Fruit fly (Drosophila melanogaster) whole organism, embryonic: ENCODE results near the gene RhoGAP5A.

Experiments
- Bdp1 ChIP-seq: fragments of 200-800 bp; sonication (Bioruptor generic); optimal IDR thresholded peaks from 3 replicates; lab custom pipeline; 2016; ENCODE audit warnings: missing biosample characterization, missing genetic modification characterization
- CG10979 ChIP-seq: fragments of 200-800 bp; sonication (Bioruptor generic); optimal IDR thresholded peaks from 2 replicates; lab custom pipeline; 2018; ENCODE audit warnings: missing biosample characterization, mild to moderate bottlenecking, missing genetic modification characterization, moderate library complexity
- CG11093 ChIP-seq: fragments of 200-800 bp; sonication (Bioruptor generic); IDR thresholded peaks from 3 replicates; pipeline ENCODE4 v1.3.6; 2022; ENCODE audit warnings: missing biosample characterization, missing genetic modification characterization
- CG12299 ChIP-seq: fragments of 200-800 bp; sonication (Bioruptor generic); optimal IDR thresholded peaks from 2 replicates; lab custom pipeline; 2018; ENCODE audit warnings: missing biosample characterization, mild to moderate bottlenecking, missing genetic modification characterization
- CG12391 ChIP-seq: fragments of 200-800 bp; sonication (Bioruptor generic); optimal IDR thresholded peaks from 3 replicates; lab custom pipeline; 2018; ENCODE audit warnings: missing biosample characterization, mild to moderate bottlenecking, missing genetic modification characterization, moderate library complexity
- CG15073 ChIP-seq: fragments of 200-800 bp; sonication (Bioruptor generic); optimal IDR thresholded peaks from 2 replicates; lab custom pipeline; 2016; ENCODE audit warnings: missing biosample characterization, missing genetic modification characterization
- CG1603 ChIP-seq: fragments of 200-800 bp; sonication (Bioruptor generic); optimal IDR thresholded peaks from 2 replicates; lab custom pipeline; 2019; ENCODE audit warnings: missing biosample characterization, mild to moderate bottlenecking, missing genetic modification characterization, moderate library complexity
- CG17829 ChIP-seq: fragments of 200-800 bp; optimal IDR thresholded peaks from 2 replicates; lab custom pipeline; 2019; ENCODE audit warnings: missing biosample characterization, mild to moderate bottlenecking, missing genetic modification characterization, moderate library complexity
- CG1792 ChIP-seq: fragments of 200-800 bp; sonication (Bioruptor generic); optimal IDR thresholded peaks from 2 replicates; lab custom pipeline; 2016; ENCODE audit warnings: missing biosample characterization, missing genetic modification characterization
- CG30403 ChIP-seq: fragments of 200-800 bp; sonication (Bioruptor generic); optimal IDR thresholded peaks from 3 replicates; lab custom pipeline; 2016; ENCODE audit warnings: missing biosample characterization, missing genetic modification characterization
- CG31365 ChIP-seq: fragments of 200-800 bp; sonication (Bioruptor generic); optimal IDR thresholded peaks from 2 replicates; lab custom pipeline; 2018; ENCODE audit warnings: missing biosample characterization, mild to moderate bottlenecking, missing genetic modification characterization
- CG3726 ChIP-seq: fragments of 200-800 bp; sonication (Bioruptor generic); IDR thresholded peaks from 3 replicates; pipeline ENCODE4, ENCODE4 v1.3.6; 2022; ENCODE audit warnings: missing biosample characterization, missing genetic modification characterization
- CG5953 ChIP-seq: fragments of 200-800 bp; sonication (Bioruptor generic); IDR thresholded peaks from 2 replicates; pipeline ENCODE4 v1.3.6; 2022; ENCODE audit warnings: missing biosample characterization, missing genetic modification characterization
- CG6813 ChIP-seq: fragments of 200-800 bp; sonication (Bioruptor generic); optimal IDR thresholded peaks from 2 replicates; lab custom pipeline; 2017; ENCODE audit warnings: missing biosample characterization, missing genetic modification characterization, mild to moderate bottlenecking, moderate library complexity, missing genetic modification reagents
- CG7271 ChIP-seq: fragments of 200-800 bp; sonication (Bioruptor generic); optimal IDR thresholded peaks from 2 replicates; lab custom pipeline; 2018; ENCODE audit warnings: missing biosample characterization, mild to moderate bottlenecking, missing genetic modification characterization, moderate library complexity
- CG7556 ChIP-seq: fragments of 200-800 bp; sonication (Bioruptor generic); optimal IDR thresholded peaks from 2 replicates; lab custom pipeline; 2017; ENCODE audit warnings: missing biosample characterization, mild to moderate bottlenecking, missing genetic modification characterization
- CG8359 ChIP-seq: fragments of 200-800 bp; sonication (Bioruptor generic); optimal IDR thresholded peaks from 2 replicates; lab custom pipeline; 2017; ENCODE audit warnings: missing biosample characterization, mild to moderate bottlenecking, missing genetic modification characterization, borderline replicate concordance
- CG9437 ChIP-seq: fragments of 200-800 bp; sonication (Bioruptor generic); optimal IDR thresholded peaks from 2 replicates; lab custom pipeline; 2018; ENCODE audit warnings: missing biosample characterization, mild to moderate bottlenecking, missing genetic modification characterization
- CG9797 ChIP-seq: fragments of 200-800 bp; sonication (Bioruptor generic); optimal IDR thresholded peaks from 3 replicates; lab custom pipeline; 2018; ENCODE audit warnings: missing biosample characterization, mild to moderate bottlenecking, missing genetic modification characterization
- CoRest ChIP-seq: fragments of 200-800 bp; sonication (Bioruptor generic); optimal IDR thresholded peaks from 3 replicates; lab custom pipeline; 2018; ENCODE audit warnings: missing biosample characterization, mild to moderate bottlenecking, missing genetic modification characterization, moderate library complexity
- Dbx ChIP-seq: fragments of 200-800 bp; sonication (Bioruptor generic); IDR thresholded peaks from 3 replicates; pipeline ENCODE4 v1.3.6; 2022; ENCODE audit warnings: missing biosample characterization, missing genetic modification characterization
- E2f1 ChIP-seq: fragments of 200-800 bp; sonication (Bioruptor generic); IDR thresholded peaks from 2 replicates; pipeline ENCODE4 v1.3.6; 2022; ENCODE audit warnings: missing biosample characterization, missing genetic modification characterization
- Gsc ChIP-seq: fragments of 200-800 bp; sonication (Bioruptor generic); IDR thresholded peaks from 2 replicates; pipeline ENCODE4 v1.3.6; 2022; ENCODE audit warnings: missing biosample characterization, missing genetic modification characterization
- Hr78 ChIP-seq, 2 experiments: fragments of 200-800 bp in 1 of 2; fragments of >200 bp in 1 of 2; sonication (Bioruptor generic) in 1 of 2; optimal IDR thresholded peaks; 2 replicates each; lab custom pipeline; 2017 to 2019; ENCODE audit warnings: missing biosample characterization in 2 of 2, missing genetic modification characterization in 2 of 2, mild to moderate bottlenecking in 1 of 2, moderate library complexity in 1 of 2
- MESR4 ChIP-seq: fragments of 200-800 bp; sonication (Bioruptor generic); optimal IDR thresholded peaks from 2 replicates; lab custom pipeline; 2018; ENCODE audit warnings: missing biosample characterization, mild to moderate bottlenecking, missing genetic modification characterization, moderate library complexity
- Meics ChIP-seq: fragments of 200-800 bp; sonication (Bioruptor generic); optimal IDR thresholded peaks from 2 replicates; lab custom pipeline; 2017; ENCODE audit warnings: missing biosample characterization, mild to moderate bottlenecking, missing genetic modification characterization
- Mes4 ChIP-seq: fragments of 200-800 bp; sonication (Bioruptor generic); optimal IDR thresholded peaks from 2 replicates; lab custom pipeline; 2016; ENCODE audit warnings: missing biosample characterization, missing genetic modification characterization
- Optix ChIP-seq: fragments of 200-800 bp; sonication (Bioruptor generic); IDR thresholded peaks from 3 replicates; pipeline ENCODE4 v1.3.6; 2022; ENCODE audit warnings: missing biosample characterization, missing genetic modification characterization
- Poxn ChIP-seq: fragments of 200-800 bp; sonication (Bioruptor generic); IDR thresholded peaks from 2 replicates; pipeline ENCODE4 v1.3.6; 2022; ENCODE audit warnings: missing biosample characterization, missing genetic modification characterization
- Usf ChIP-seq: fragments of 200-800 bp; sonication (Bioruptor generic); optimal IDR thresholded peaks from 2 replicates; lab custom pipeline; 2017; ENCODE audit warnings: missing genotype, missing biosample characterization, missing genetic modification characterization
- Xbp1 ChIP-seq: fragments of 200-800 bp; sonication (Bioruptor generic); optimal IDR thresholded peaks from 3 replicates; lab custom pipeline; 2016; ENCODE audit warnings: missing biosample characterization, mild to moderate bottlenecking, missing genetic modification characterization
- chinmo ChIP-seq: fragments of 200-800 bp; sonication (Bioruptor generic); IDR thresholded peaks from 4 replicates; pipeline ENCODE4 v1.3.6; 2022; ENCODE audit warnings: missing biosample characterization, missing genetic modification characterization; ENCODE audit not compliant: partially characterized antibody
- chm ChIP-seq: fragments of 200-800 bp; sonication (Bioruptor generic); IDR thresholded peaks from 2 replicates; pipeline ENCODE4 v1.3.6; 2022; ENCODE audit warnings: missing biosample characterization, missing genetic modification characterization
- crol ChIP-seq: fragments of 200-800 bp; sonication (Bioruptor generic); IDR thresholded peaks from 2 replicates; pipeline ENCODE4 v1.3.6; 2022; ENCODE audit warnings: missing biosample characterization, missing genetic modification characterization
- cwo ChIP-seq: fragments of 200-800 bp; sonication (Bioruptor generic); optimal IDR thresholded peaks from 3 replicates; lab custom pipeline; 2017; ENCODE audit warnings: missing biosample characterization, missing genetic modification characterization, mild to moderate bottlenecking, moderate library complexity, missing genetic modification reagents
- dan ChIP-seq: fragments of 200-800 bp; sonication (Bioruptor generic); IDR thresholded peaks from 2 replicates; pipeline ENCODE4 v1.3.6; 2022; ENCODE audit warnings: missing biosample characterization, missing genetic modification characterization
- eyg ChIP-seq: fragments of 200-800 bp; sonication (Bioruptor generic); optimal IDR thresholded peaks from 3 replicates; lab custom pipeline; 2016; ENCODE audit warnings: missing biosample characterization, missing genetic modification characterization
- gcm ChIP-seq: fragments of 200-800 bp; sonication (Bioruptor generic); optimal IDR thresholded peaks from 2 replicates; lab custom pipeline; 2019; ENCODE audit warnings: missing biosample characterization, mild to moderate bottlenecking, missing genetic modification characterization, moderate library complexity
- gt ChIP-seq: fragments of 200-800 bp; sonication (Bioruptor generic); IDR thresholded peaks from 2 replicates; pipeline ENCODE4 v1.3.6; 2022; ENCODE audit warnings: missing biosample characterization, missing genetic modification characterization
- ham ChIP-seq: fragments of 200-800 bp; sonication (Bioruptor generic); IDR thresholded peaks from 2 replicates; pipeline ENCODE4 v1.3.6; 2022; ENCODE audit warnings: missing biosample characterization, missing genetic modification characterization
- nau ChIP-seq: fragments of 200-800 bp; sonication (Bioruptor generic); optimal IDR thresholded peaks from 3 replicates; lab custom pipeline; 2017; ENCODE audit warnings: missing biosample characterization, mild to moderate bottlenecking, missing genetic modification characterization, missing genetic modification reagents
- onecut ChIP-seq: fragments of 200-800 bp; sonication (Bioruptor generic); IDR thresholded peaks from 2 replicates; pipeline ENCODE4 v1.3.6; 2022; ENCODE audit warnings: missing biosample characterization, missing genetic modification characterization
- pum ChIP-seq: fragments of 200-800 bp; sonication (Bioruptor generic); optimal IDR thresholded peaks from 2 replicates; lab custom pipeline; 2016; ENCODE audit warnings: missing biosample characterization, missing genetic modification characterization
- sc ChIP-seq, 3 experiments: fragments of >200 bp in 2 of 3; fragments of 200-800 bp in 1 of 3; sonication (Bioruptor generic) in 1 of 3; optimal IDR thresholded peaks; 2 replicates in 2 of 3; 3 replicates in 1 of 3; lab custom pipeline; 2017; ENCODE audit warnings: mild to moderate bottlenecking in 1 of 3, missing biosample characterization in 1 of 3, missing genetic modification characterization in 1 of 3, missing genetic modification reagents in 1 of 3
- schlank ChIP-seq: fragments of 200-800 bp; sonication (Bioruptor generic); optimal IDR thresholded peaks from 2 replicates; lab custom pipeline; 2018; ENCODE audit warnings: missing biosample characterization, mild to moderate bottlenecking, missing genetic modification characterization
- tio ChIP-seq: fragments of 200-800 bp; sonication (Bioruptor generic); optimal IDR thresholded peaks from 2 replicates; lab custom pipeline; 2017; ENCODE audit warnings: missing biosample characterization, missing genetic modification characterization, inconsistent platforms
- toy ChIP-seq: fragments of 200-800 bp; sonication (Bioruptor generic); IDR thresholded peaks from 2 replicates; pipeline ENCODE4 v1.3.6; 2022; ENCODE audit warnings: missing biosample characterization, missing genetic modification characterization
- unpg ChIP-seq: fragments of 200-800 bp; sonication (Bioruptor generic); optimal IDR thresholded peaks from 3 replicates; lab custom pipeline; 2018; ENCODE audit warnings: missing biosample characterization, mild to moderate bottlenecking, missing genetic modification characterization, moderate library complexity
- vvl ChIP-seq: fragments of 200-800 bp; sonication (Bioruptor generic); IDR thresholded peaks from 2 replicates; pipeline ENCODE4 v1.3.6; 2022; ENCODE audit warnings: missing biosample characterization, missing genetic modification characterization
- zfh2 ChIP-seq: fragments of 200-800 bp; sonication (Bioruptor generic); optimal IDR thresholded peaks from 2 replicates; lab custom pipeline; 2016; ENCODE audit warnings: missing biosample characterization, missing genetic modification characterization

RhoGAP5A gene

dm6 chrX:5638588-5638987 is 20.0 kb upstream of the RhoGAP5A start (continued):
- peak; percentile 76 for TF ChIP-seq Optix (GFP tag; lab: Robert Waterston, UW)
- TF ChIP-seq zfh2 (GFP tag; lab: Kevin White, UChicago), result peak; percentile 42
- TF ChIP-seq gcm, result no peak
- peak; percentile 8 for TF ChIP-seq CG31365 (tag; lab: Kevin White, UChicago)
- TF ChIP-seq CG8359 (GFP tag; lab: Kevin White, UChicago), result no peak
- peak; percentile 60 for TF ChIP-seq CG1603 (tag; lab: Kevin White, UChicago)
- TF ChIP-seq cwo (GFP tag; lab: Kevin White, UChicago), result peak; percentile 34
- TF ChIP-seq CoRest, result peak; percentile 45
- no peak for TF ChIP-seq CG15073
- TF ChIP-seq toy (GFP tag; lab: Robert Waterston, UW), result no peak
- peak; percentile 16 for TF ChIP-seq pum (GFP tag; lab: Kevin White, UChicago)
- TF ChIP-seq schlank (tag; lab: Kevin White, UChicago), result peak; percentile 35
- no peak for TF ChIP-seq gt (GFP tag; lab: Robert Waterston, UW)
- no peak for TF ChIP-seq CG12299 (tag; lab: Kevin White, UChicago)
- peak; percentile 62 for TF ChIP-seq CG12391 (tag; lab: Kevin White, UChicago)
- no peak for TF ChIP-seq dan (GFP tag; lab: Robert Waterston, UW)
- peak; percentile 80 for TF ChIP-seq Dbx (GFP tag; lab: Robert Waterston, UW)
- TF ChIP-seq CG11093 (GFP tag; lab: Robert Waterston, UW), result no peak; the same call in 2 of the 3 replicates
- peak; percentile 24 for TF ChIP-seq CG17829
- TF ChIP-seq Poxn (GFP tag; lab: Robert Waterston, UW), result peak; percentile 36; the same call in 1 of the 2 replicates
- peak; percentile 64 for TF ChIP-seq E2f1 (GFP tag; lab: Robert Waterston, UW)
- TF ChIP-seq Meics (GFP tag; lab: Kevin White, UChicago), result peak; percentile 64
- TF ChIP-seq Gsc (GFP tag; lab: Robert Waterston, UW), result peak; percentile 22; the same call in 1 of the 2 replicates
- TF ChIP-seq CG10979, result peak; percentile 47
- TF ChIP-seq unpg (GFP tag; lab: Kevin White, UChicago), result peak; percentile 68
- peak; percentile 69 for TF ChIP-seq chm (GFP tag; lab: Robert Waterston, UW)
- TF ChIP-seq sc (optimal IDR thresholded peaks at IDR 0.05; lab: Kevin White, UChicago), result no peak
- no peak for TF ChIP-seq sc (GFP tag; optimal IDR thresholded peaks at IDR 0.05; lab: Kevin White, UChicago)
- no peak for TF ChIP-seq CG9797 (GFP tag; lab: Kevin White, UChicago)
- TF ChIP-seq CG5953, result peak; percentile 60
- 0 out of 2 replicates have a peak, but pooled peaks have one; percentile 14 for TF ChIP-seq ham (GFP tag; lab: Robert Waterston, UW)
- 0 out of 3 replicates have a peak, but pooled peaks have one; percentile 21 for TF ChIP-seq CG3726
- TF ChIP-seq onecut, result peak; percentile 64
- TF ChIP-seq eyg (GFP tag; lab: Kevin White, UChicago), result peak; percentile 29
- TF ChIP-seq Usf (GFP tag; lab: Kevin White, UChicago), result no peak
- peak; percentile 55 for TF ChIP-seq crol
- TF ChIP-seq CG9437 (GFP tag; lab: Kevin White, UChicago), result no peak
- TF ChIP-seq MESR4 (GFP tag; lab: Kevin White, UChicago), result no peak
- TF ChIP-seq CG6813, result peak; percentile 40
- peak; percentile 50 for TF ChIP-seq Xbp1 (GFP tag; lab: Kevin White, UChicago)
- TF ChIP-seq CG7271 (tag; lab: Kevin White, UChicago), result no peak
- TF ChIP-seq Hr78 (GFP tag; optimal IDR thresholded peaks at IDR 0.05; lab: Kevin White, UChicago), result no peak
- peak; percentile 28 for TF ChIP-seq CG30403 (GFP tag; lab: Kevin White, UChicago)
- TF ChIP-seq vvl (GFP tag; lab: Robert Waterston, UW), result peak; percentile 84
- TF ChIP-seq nau, result no peak
- TF ChIP-seq Mes4 (GFP tag; lab: Kevin White, UChicago), result peak; percentile 24
- peak; percentile 13 for TF ChIP-seq CG1792 (GFP tag; lab: Kevin White, UChicago)
- TF ChIP-seq CG7556, result peak; percentile 63
- peak; percentile 13 for TF ChIP-seq tio
- TF ChIP-seq Bdp1, result peak; percentile 15
- no peak for TF ChIP-seq chinmo (GFP tag; lab: Robert Waterston, UW)
